Worm (Caenorhabditis elegans) whole organism, early embryonic: ENCODE results near the gene jhdm-1.

Experiments used
- ama-1 ChIP-seq: fragments of 150-350 bp; optimal IDR thresholded peaks from 2 replicates; lab custom pipeline; 2014
- hmg-4 ChIP-seq: fragments of 200-800 bp; sonication (Bioruptor generic); optimal IDR thresholded peaks from 2 replicates; lab custom pipeline; 2018; ENCODE audit warnings: mild to moderate bottlenecking, missing genetic modification characterization, missing compliant biosample characterization
- tbx-11 ChIP-seq: fragments of 200-800 bp; sonication (Bioruptor generic); IDR thresholded peaks from 2 replicates; pipeline ENCODE4 v1.3.6; 2022; ENCODE audit warnings: missing genetic modification characterization, missing compliant biosample characterization
- tbx-37 ChIP-seq: fragments of 200-800 bp; sonication (Bioruptor generic); conservative IDR thresholded peaks from 2 replicates; pipeline ENCODE4 v1.3.6; 2022; ENCODE audit warnings: missing genetic modification reagents, missing genetic modification characterization, missing compliant biosample characterization

DNA sequence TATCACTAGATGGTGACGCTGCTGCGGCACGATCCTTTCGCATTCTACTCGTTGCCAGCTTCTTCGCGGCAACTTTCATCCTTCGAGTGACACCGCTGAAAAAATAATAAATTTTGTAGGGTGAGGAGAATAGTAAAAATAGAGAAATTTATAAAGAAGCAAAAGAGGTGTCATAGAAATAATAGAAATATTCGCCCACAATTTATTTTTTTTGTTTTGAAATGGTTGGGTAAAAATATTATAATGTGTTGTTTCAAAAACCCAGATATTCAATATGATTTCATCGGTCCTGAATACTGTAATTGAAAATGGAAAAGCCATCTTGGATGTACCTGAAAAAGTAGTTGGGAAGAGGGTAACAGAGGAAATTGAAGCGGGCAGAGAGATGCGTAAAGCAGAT is 2.0 kb upstream of the jhdm-1 start, which contains the start of gene set-1:
- no peak for TF ChIP-seq hmg-4
- no peak for TF ChIP-seq ama-1 (lab: Kevin White, UChicago)
- TF ChIP-seq tbx-37 (GFP tag; lab: Robert Waterston, UW) = no peak
- TF ChIP-seq tbx-11 (GFP tag; lab: Robert Waterston, UW) = no peak
